Worm (Caenorhabditis elegans) whole organism, young adult: ENCODE results near the gene W06D11.1.

ENCODE experiments used
- B0035.1 ChIP-seq: sonication (generic microtip); optimal IDR thresholded peaks from 2 replicates; lab custom pipeline; 2016; ENCODE audit warnings: missing genetic modification characterization, mild to moderate bottlenecking, missing compliant biosample characterization, missing genotype, missing genetic modification reagents
- B0261.1 ChIP-seq: sonication (generic microtip); optimal IDR thresholded peaks from 2 replicates; lab custom pipeline; 2016; ENCODE audit warnings: mild to moderate bottlenecking, missing genetic modification characterization, moderate library complexity, missing compliant biosample characterization
- C17E4.6 ChIP-seq: fragments of 200-800 bp; sonication (Bioruptor generic); IDR thresholded peaks from 2 replicates; pipeline ENCODE4 v1.3.6; 2022; ENCODE audit warnings: missing genetic modification reagents, missing genetic modification characterization, missing compliant biosample characterization
- F33H1.4 ChIP-seq: fragments of 200-800 bp; sonication (Bioruptor generic); IDR thresholded peaks from 2 replicates; pipeline ENCODE4 v1.3.6; 2022; ENCODE audit warnings: missing genetic modification reagents, missing genetic modification characterization, missing compliant biosample characterization
- F39B2.1 ChIP-seq: fragments of 200-800 bp; sonication (Bioruptor generic); IDR thresholded peaks from 2 replicates; pipeline ENCODE4 v1.3.6; 2022; ENCODE audit warnings: missing genetic modification reagents, missing genetic modification characterization, missing compliant biosample characterization
- F55B11.4 ChIP-seq: sonication (generic microtip); optimal IDR thresholded peaks from 2 replicates; lab custom pipeline; 2016; ENCODE audit warnings: missing compliant biosample characterization, missing genetic modification characterization, borderline replicate concordance; ENCODE audit not compliant: insufficient read depth
- K11D2.4 ChIP-seq: fragments of 200-800 bp; sonication (Bioruptor generic); IDR thresholded peaks from 2 replicates; pipeline ENCODE4 v1.3.6; 2022; ENCODE audit warnings: missing genetic modification reagents, missing genetic modification characterization, missing compliant biosample characterization
- T26A5.8 ChIP-seq: sonication (generic microtip); optimal IDR thresholded peaks from 2 replicates; lab custom pipeline; 2016; ENCODE audit warnings: missing genetic modification characterization, missing compliant biosample characterization
- Y53F4B.3 ChIP-seq: fragments of 200-800 bp; sonication (Bioruptor generic); IDR thresholded peaks from 2 replicates; pipeline ENCODE4 v1.3.6; 2022; ENCODE audit warnings: missing genetic modification reagents, missing genetic modification characterization, missing compliant biosample characterization
- Y56A3A.18 ChIP-seq: fragments of 200-800 bp; sonication (Bioruptor generic); IDR thresholded peaks from 2 replicates; pipeline ENCODE4 v1.3.6; 2022; ENCODE audit warnings: missing genetic modification reagents, missing genetic modification characterization, missing compliant biosample characterization
- ZK185.1 ChIP-seq: sonication (generic microtip); optimal IDR thresholded peaks from 2 replicates; lab custom pipeline; 2016; ENCODE audit warnings: mild to moderate bottlenecking, missing genetic modification characterization, missing compliant biosample characterization; ENCODE audit not compliant: poor library complexity, severe bottlenecking
- aptf-2 ChIP-seq: fragments of 200-800 bp; sonication (Bioruptor generic); conservative IDR thresholded peaks from 2 replicates; pipeline ENCODE4 v1.3.6; 2022; ENCODE audit warnings: missing genetic modification reagents, missing genetic modification characterization, missing compliant biosample characterization
- attf-3 ChIP-seq: fragments of 200-800 bp; sonication (Bioruptor generic); conservative IDR thresholded peaks from 2 replicates; pipeline ENCODE4 v1.3.6; 2022; ENCODE audit warnings: missing genetic modification reagents, missing genetic modification characterization, missing compliant biosample characterization
- attf-5 ChIP-seq: fragments of 200-800 bp; sonication (Bioruptor generic); optimal IDR thresholded peaks from 2 replicates; lab custom pipeline; 2018; ENCODE audit warnings: mild to moderate bottlenecking, missing genetic modification characterization, missing compliant biosample characterization
- attf-6 ChIP-seq: fragments of 200-800 bp; sonication (Bioruptor generic); IDR thresholded peaks from 2 replicates; pipeline ENCODE4 v1.3.6; 2022; ENCODE audit warnings: missing genetic modification reagents, missing genetic modification characterization, missing compliant biosample characterization
- bed-2 ChIP-seq: fragments of 200-800 bp; sonication (Bioruptor generic); IDR thresholded peaks from 2 replicates; pipeline ENCODE4 v1.3.6; 2022; ENCODE audit warnings: missing genetic modification reagents, missing genetic modification characterization, missing compliant biosample characterization
- cebp-1 ChIP-seq, 2 experiments: fragments of 200-800 bp in 1 of 2; sonication (Bioruptor generic) in 1 of 2; sonication (generic microtip) in 1 of 2; IDR thresholded peaks in 1 of 2; optimal IDR thresholded peaks in 1 of 2; 2 replicates each; pipeline versions ENCODE4 v1.3.6 to Lab custom; 2017 to 2022; ENCODE audit warnings: missing compliant biosample characterization in 2 of 2, missing genetic modification characterization in 2 of 2, mild to moderate bottlenecking in 1 of 2, missing genetic modification reagents in 1 of 2, moderate library complexity in 1 of 2
- ceh-27 ChIP-seq: fragments of 200-800 bp; sonication (Bioruptor generic); optimal IDR thresholded peaks from 2 replicates; lab custom pipeline; 2018; ENCODE audit warnings: mild to moderate bottlenecking, missing genetic modification characterization, moderate library complexity, missing compliant biosample characterization
- ceh-79 ChIP-seq: sonication (generic microtip); optimal IDR thresholded peaks from 2 replicates; lab custom pipeline; 2017; ENCODE audit warnings: mild to moderate bottlenecking, missing genetic modification characterization, missing compliant biosample characterization
- hlh-12 ChIP-seq: sonication (generic microtip); optimal IDR thresholded peaks from 2 replicates; lab custom pipeline; 2016; ENCODE audit warnings: missing genetic modification characterization, missing compliant biosample characterization
- hmg-20 ChIP-seq: fragments of 200-800 bp; sonication (Bioruptor generic); IDR thresholded peaks from 2 replicates; pipeline ENCODE4 v1.3.6; 2022; ENCODE audit warnings: missing genetic modification reagents, missing genetic modification characterization, missing compliant biosample characterization
- lag-1 ChIP-seq: fragments of 200-800 bp; sonication (Bioruptor generic); IDR thresholded peaks from 2 replicates; pipeline ENCODE4 v1.3.6; 2022; ENCODE audit warnings: missing genetic modification reagents, missing genetic modification characterization, missing compliant biosample characterization
- let-526 ChIP-seq: fragments of 200-800 bp; sonication (Bioruptor generic); IDR thresholded peaks from 2 replicates; pipeline ENCODE4 v1.3.6; 2022; ENCODE audit warnings: missing genetic modification reagents, missing genetic modification characterization, missing compliant biosample characterization
- lin-40 ChIP-seq: sonication (generic microtip); optimal IDR thresholded peaks from 2 replicates; lab custom pipeline; 2016; ENCODE audit warnings: missing genetic modification characterization, mild to moderate bottlenecking, missing compliant biosample characterization, missing genotype, missing genetic modification reagents
- lir-1 ChIP-seq: fragments of 200-800 bp; sonication (Bioruptor generic); conservative IDR thresholded peaks from 2 replicates; pipeline ENCODE4 v1.3.6; 2022; ENCODE audit warnings: missing genetic modification reagents, missing genetic modification characterization, missing compliant biosample characterization
- lsy-27 ChIP-seq: sonication (generic microtip); optimal IDR thresholded peaks from 2 replicates; lab custom pipeline; 2017; ENCODE audit warnings: missing genetic modification characterization, mild to moderate bottlenecking, missing compliant biosample characterization, antibody characterized with exemption, missing genotype, borderline replicate concordance; ENCODE audit not compliant: insufficient read depth
- madf-10 ChIP-seq: sonication (generic microtip); optimal IDR thresholded peaks from 2 replicates; lab custom pipeline; 2016; ENCODE audit warnings: mild to moderate bottlenecking, missing genetic modification characterization, missing compliant biosample characterization
- mes-4 ChIP-seq: sonication (generic microtip); optimal IDR thresholded peaks from 2 replicates; lab custom pipeline; 2016; ENCODE audit warnings: missing genotype, missing genetic modification characterization, missing compliant biosample characterization
- nfyb-1 ChIP-seq: fragments of 200-800 bp; sonication (Bioruptor generic); IDR thresholded peaks from 2 replicates; pipeline ENCODE4 v1.3.6; 2022; ENCODE audit warnings: missing genetic modification reagents, missing genetic modification characterization, missing compliant biosample characterization
- nhr-27 ChIP-seq: fragments of 200-800 bp; sonication (Bioruptor generic); optimal IDR thresholded peaks from 2 replicates; lab custom pipeline; 2018; ENCODE audit warnings: mild to moderate bottlenecking, missing genetic modification characterization, moderate library complexity, missing compliant biosample characterization
- nhr-80 ChIP-seq: sonication (generic microtip); optimal IDR thresholded peaks from 2 replicates; lab custom pipeline; 2016; ENCODE audit warnings: missing genetic modification characterization, missing compliant biosample characterization
- rcor-1 ChIP-seq: fragments of 200-800 bp; sonication (Bioruptor generic); IDR thresholded peaks from 2 replicates; pipeline ENCODE4 v1.3.6; 2022; ENCODE audit warnings: missing genetic modification reagents, missing genetic modification characterization, missing compliant biosample characterization
- rpc-1 ChIP-seq, 2 experiments: fragments of 150-350 bp in 1 of 2; sonication (generic microtip) in 1 of 2; optimal IDR thresholded peaks; 2 replicates each; lab custom pipeline; 2014 to 2018; ENCODE audit warnings: missing biosample characterization in 1 of 2, missing genetic modification characterization in 1 of 2, missing genetic modification reagents in 1 of 2, missing genotype in 1 of 2
- sdz-38 ChIP-seq: sonication (generic microtip); optimal IDR thresholded peaks from 2 replicates; lab custom pipeline; 2016; ENCODE audit warnings: missing genotype, missing genetic modification characterization, missing compliant biosample characterization
- snpc-3.4 ChIP-seq: sonication (generic microtip); optimal IDR thresholded peaks from 2 replicates; lab custom pipeline; 2017; ENCODE audit warnings: missing genetic modification characterization, mild to moderate bottlenecking, missing compliant biosample characterization, antibody characterized with exemption, moderate library complexity, missing genotype, missing genetic modification reagents
- tbp1 ChIP-seq: fragments of 200-800 bp; sonication (Bioruptor generic); optimal IDR thresholded peaks from 2 replicates; lab custom pipeline; 2018; ENCODE audit warnings: mild to moderate bottlenecking, missing genetic modification characterization, missing compliant biosample characterization
- tbx-9 ChIP-seq: sonication (generic microtip); optimal IDR thresholded peaks from 2 replicates; lab custom pipeline; 2016; ENCODE audit warnings: borderline replicate concordance, missing genetic modification characterization, inconsistent platforms, missing compliant biosample characterization
- ztf-18 ChIP-seq: sonication (generic microtip); optimal IDR thresholded peaks from 2 replicates; lab custom pipeline; 2016; ENCODE audit warnings: missing genotype, mild to moderate bottlenecking, missing genetic modification characterization, missing compliant biosample characterization
- ztf-22 ChIP-seq: fragments of 200-800 bp; sonication (Bioruptor generic); optimal IDR thresholded peaks from 2 replicates; lab custom pipeline; 2018; ENCODE audit warnings: mild to moderate bottlenecking, missing genetic modification characterization, moderate library complexity, missing compliant biosample characterization

Gene W06D11.1

DNA sequence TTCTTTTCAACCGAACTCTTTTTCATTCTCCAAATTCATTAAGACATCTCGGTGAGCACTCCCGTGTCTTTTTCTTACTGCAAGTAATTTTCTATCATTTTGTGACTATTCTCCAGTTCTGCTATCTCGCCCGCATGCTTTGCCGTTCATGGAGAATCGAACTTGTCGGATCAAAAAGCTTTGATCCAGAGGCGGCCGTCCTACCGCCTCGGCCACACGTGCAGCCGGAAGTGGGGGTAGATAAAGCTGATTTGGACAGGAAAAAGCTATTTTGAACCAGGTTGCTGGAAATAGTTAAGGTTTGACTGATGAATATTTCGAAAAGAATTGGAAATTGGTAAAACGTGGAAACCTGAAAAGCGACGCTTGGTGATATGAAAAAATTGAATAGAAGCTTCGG lies 9.9 kb downstream of the W06D11.1 start:
- TF ChIP-seq lin-40 (tag; lab: Kevin White, UChicago) (no peak), madf-10 (no peak), lsy-27 (tag; lab: Kevin White, UChicago) (no peak), K11D2.4 (0 out of 2 replicates have a peak, but pooled peaks have one; percentile 64), nhr-80 (tag; lab: Kevin White, UChicago) (no peak), B0261.1 (tag; lab: Kevin White, UChicago) (peak; percentile 24), attf-3 (GFP tag; lab: Robert Waterston, UW) (no peak), tbp1 (GFP tag; lab: Kevin White, UChicago) (peak; percentile 76), hlh-12 (tag; lab: Kevin White, UChicago) (no peak), lag-1 (GFP tag; lab: Robert Waterston, UW) (peak; percentile 72; the same call in 1 of the 2 replicates), B0035.1 (no peak), cebp-1 (GFP tag; IDR thresholded peaks at IDR 0.05; lab: Robert Waterston, UW) (no peak), cebp-1 (tag; optimal IDR thresholded peaks at IDR 0.05; lab: Kevin White, UChicago) (no peak), rpc-1 (optimal IDR thresholded peaks at IDR 0.05; lab: Kevin White, UChicago) (peak; percentile 34), rpc-1 (tag; optimal IDR thresholded peaks at IDR 0.05; lab: Kevin White, UChicago) (peak; percentile 68), tbx-9 (no peak), Y53F4B.3 (no peak)

DNA sequence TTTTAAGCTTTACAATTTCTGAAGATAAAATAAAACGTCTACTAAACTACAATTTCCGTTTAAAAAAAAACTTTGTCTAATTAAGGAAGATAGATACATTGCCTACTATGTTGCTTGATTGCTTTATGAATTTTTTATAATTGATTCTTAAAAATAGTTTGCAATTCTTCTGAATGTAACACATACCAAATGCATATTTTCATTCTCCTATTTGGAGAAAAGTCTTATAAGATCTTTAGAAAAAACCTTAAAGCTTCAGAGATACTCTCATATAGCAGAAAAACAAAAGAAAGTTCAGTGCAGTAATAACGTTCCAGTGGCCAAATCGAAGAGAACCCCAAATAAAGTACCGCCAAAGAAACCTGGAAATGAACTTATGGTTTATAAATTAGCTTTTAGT lies 12.2 kb downstream of the W06D11.1 start, which contains the start of gene phf-32:
TSS of gene phf-32 (plus strand) at position 301 of the 400 bp plus-strand sequence.
- TF ChIP-seq lir-1 (GFP tag; lab: Robert Waterston, UW) (no peak), nfyb-1 (GFP tag; lab: Robert Waterston, UW) (no peak), F33H1.4 (GFP tag; lab: Robert Waterston, UW) (no peak), mes-4 (no peak), sdz-38 (tag; lab: Kevin White, UChicago) (no peak), ceh-79 (tag; lab: Kevin White, UChicago) (no peak), madf-10 (no peak)

DNA sequence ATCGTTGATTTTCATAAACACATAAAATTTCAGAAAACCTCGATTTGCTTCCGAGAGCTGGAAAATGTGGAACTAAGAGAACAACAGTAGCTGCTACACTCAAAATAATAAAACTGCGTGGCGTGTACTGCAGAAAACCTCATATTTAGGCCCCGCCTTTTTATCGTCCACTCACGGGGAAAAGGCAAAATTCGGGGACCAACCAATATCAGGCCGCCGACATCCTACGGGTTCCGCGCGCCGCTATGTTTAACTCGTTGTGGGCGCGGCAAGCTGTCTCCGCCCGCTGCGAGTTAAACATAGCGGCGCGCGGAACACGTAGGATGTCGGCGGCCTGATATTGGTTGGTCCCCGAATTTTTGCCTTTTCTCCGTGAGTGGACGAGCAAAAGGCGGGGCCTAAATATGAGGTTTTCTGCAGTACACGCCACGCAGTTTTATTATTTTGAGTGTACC lies 13.7 kb downstream of the W06D11.1 start, which contains the start of gene F17A2.16:
TSS of gene F17A2.16 (plus strand) at position 405 of the 455 bp plus-strand sequence.
- peak; percentile 86 for TF ChIP-seq attf-6 (GFP tag; lab: Robert Waterston, UW)

DNA sequence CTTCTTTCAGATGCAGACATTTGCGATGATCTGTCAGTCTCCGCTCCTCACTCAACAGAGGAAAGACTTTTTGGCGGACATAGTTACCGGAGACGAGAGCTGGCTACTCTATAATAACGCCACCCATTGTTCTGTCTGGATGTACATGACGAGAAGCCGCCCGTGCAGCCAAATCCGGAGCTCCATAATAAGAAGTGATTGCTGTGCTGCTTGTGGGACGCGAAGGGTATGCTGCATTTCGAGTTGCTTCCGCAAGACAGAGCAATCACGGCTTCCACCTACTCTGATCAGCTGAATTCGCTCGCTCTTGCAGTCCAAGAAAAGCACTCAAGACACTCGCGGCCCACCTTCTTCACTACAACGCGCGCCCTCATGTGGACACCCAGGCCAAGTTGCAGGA lies 19.4 kb downstream of the W06D11.1 start:
- TF ChIP-seq K11D2.4 (peak; percentile 52; the same call in 1 of the 2 replicates), F39B2.1 (GFP tag; lab: Robert Waterston, UW) (no peak), lag-1 (GFP tag; lab: Robert Waterston, UW) (no peak), T26A5.8 (no peak), rcor-1 (GFP tag; lab: Robert Waterston, UW) (no peak), lir-1 (GFP tag; lab: Robert Waterston, UW) (peak; percentile 57; the same call in 1 of the 2 replicates), bed-2 (peak; percentile 59; the same call in 1 of the 2 replicates), ztf-18 (no peak), aptf-2 (no peak)
- TF ChIP-seq, all 124 proteins: peak for 3

DNA sequence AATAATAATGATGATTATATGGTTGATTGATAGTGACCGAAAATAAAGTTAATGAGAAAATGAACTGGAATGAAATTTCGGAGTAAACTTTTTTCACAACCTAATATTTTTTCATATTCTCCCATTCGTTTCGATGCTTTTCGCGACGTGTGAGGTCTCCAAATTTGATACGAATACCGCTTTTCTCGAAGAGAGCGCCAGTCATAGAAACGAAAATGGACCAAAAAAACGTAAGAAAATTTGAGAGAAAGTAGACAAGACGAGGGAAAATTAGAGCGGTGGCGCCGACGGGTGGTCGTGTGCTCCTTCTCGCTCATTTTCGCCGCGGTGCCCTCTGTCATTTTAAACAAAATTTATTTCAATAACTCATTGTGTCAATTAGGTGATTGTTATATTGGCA lies 20.0 kb downstream of the W06D11.1 start:
- TF ChIP-seq Y56A3A.18 (GFP tag; lab: Robert Waterston, UW) (no peak), let-526 (no peak), ZK185.1 (tag; lab: Kevin White, UChicago) (no peak), cebp-1 (GFP tag; IDR thresholded peaks at IDR 0.05; lab: Robert Waterston, UW) (no peak), cebp-1 (tag; optimal IDR thresholded peaks at IDR 0.05; lab: Kevin White, UChicago) (no peak), F55B11.4 (tag; lab: Kevin White, UChicago) (no peak), rpc-1 (optimal IDR thresholded peaks at IDR 0.05; lab: Kevin White, UChicago) (no peak), rpc-1 (tag; optimal IDR thresholded peaks at IDR 0.05; lab: Kevin White, UChicago) (no peak), snpc-3.4 (tag; lab: Kevin White, UChicago) (no peak), attf-5 (no peak), B0261.1 (tag; lab: Kevin White, UChicago) (no peak), nhr-27 (tag; lab: Kevin White, UChicago) (no peak), hmg-20 (no peak), ztf-22 (GFP tag; lab: Kevin White, UChicago) (no peak), C17E4.6 (GFP tag; lab: Robert Waterston, UW) (no peak), ceh-27 (no peak)
